Worm (Caenorhabditis elegans) whole organism, late embryonic: ENCODE measurements around the gene pnp-1.

Experiments used
- F13H6.1 ChIP-seq: sonication (generic microtip); optimal IDR thresholded peaks from 2 replicates; lab custom pipeline; 2016; ENCODE audit warnings: missing genetic modification characterization, missing compliant biosample characterization
- ceh-30 ChIP-seq: fragments of 150-350 bp; optimal IDR thresholded peaks from 2 replicates; lab custom pipeline; 2014; ENCODE audit warnings: missing biosample characterization, missing genetic modification characterization
- gmeb-2 ChIP-seq: sonication (generic microtip); optimal IDR thresholded peaks from 2 replicates; lab custom pipeline; 2016; ENCODE audit warnings: missing genetic modification characterization, inconsistent platforms, missing compliant biosample characterization
- pha-4 ChIP-seq: fragments of 150-350 bp; optimal IDR thresholded peaks from 2 replicates; lab custom pipeline; 2018; ENCODE audit warnings: missing biosample characterization, missing genetic modification reagents, missing genetic modification characterization
- rnt-1 ChIP-seq: sonication (generic microtip); optimal IDR thresholded peaks from 2 replicates; lab custom pipeline; 2016; ENCODE audit warnings: missing genetic modification characterization, missing compliant biosample characterization
- unc-55 ChIP-seq: sonication (generic microtip); optimal IDR thresholded peaks from 2 replicates; lab custom pipeline; 2017; ENCODE audit warnings: missing biosample characterization, missing genetic modification reagents, missing genetic modification characterization

DNA sequence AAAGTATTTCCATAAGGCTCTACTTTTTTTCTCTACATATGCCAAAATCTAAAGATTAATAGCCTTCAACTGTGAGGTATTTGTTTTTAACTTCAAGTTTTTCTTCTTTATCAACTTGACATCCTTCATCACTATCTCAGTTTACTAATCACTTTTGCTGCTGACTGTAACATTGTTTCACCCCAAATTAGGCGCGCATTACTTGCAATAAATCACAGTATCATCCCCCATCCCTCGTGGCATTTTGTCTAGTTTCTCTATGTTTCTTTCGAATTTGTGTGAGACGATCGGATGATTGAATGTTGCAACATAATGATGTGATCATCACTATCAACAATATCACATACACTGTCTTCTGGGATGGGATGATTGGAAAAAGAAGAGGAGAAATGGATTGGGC, 50.6 kb downstream of the pnp-1 start:
- TF ChIP-seq rnt-1 (tag; lab: Kevin White, UChicago) (no peak), gmeb-2 (tag; lab: Kevin White, UChicago) (no peak), ceh-30 (tag; lab: Kevin White, UChicago) (no peak), F13H6.1 (tag; lab: Kevin White, UChicago) (no peak), unc-55 (no peak), pha-4 (tag; lab: Kevin White, UChicago) (no peak)
